Worm (Caenorhabditis elegans) whole organism, L1 larva: ENCODE measurements around the gene Y48E1C.4.

Source experiments
- lin-15B ChIP-seq: fragments of 150-350 bp; sonication (generic microtip); optimal IDR thresholded peaks from 3 replicates; lab custom pipeline; 2014; ENCODE audit warnings: missing biosample characterization, missing genetic modification characterization
- nhr-11 ChIP-seq: fragments of 150-350 bp; optimal IDR thresholded peaks from 2 replicates; lab custom pipeline; 2014; ENCODE audit warnings: missing biosample characterization, missing genetic modification characterization
- nhr-76 ChIP-seq: sonication (generic microtip); optimal IDR thresholded peaks from 2 replicates; lab custom pipeline; 2017; ENCODE audit warnings: missing biosample characterization, missing genetic modification characterization
- pqm-1 ChIP-seq: sonication (generic microtip); optimal IDR thresholded peaks from 3 replicates; lab custom pipeline; 2017; ENCODE audit warnings: missing biosample characterization, missing genetic modification characterization
- unc-130 ChIP-seq: fragments of 150-350 bp; optimal IDR thresholded peaks from 2 replicates; lab custom pipeline; 2017; ENCODE audit warnings: missing biosample characterization, missing genetic modification characterization, inconsistent platforms
- ztf-4 ChIP-seq: fragments of 150-350 bp; optimal IDR thresholded peaks from 2 replicates; lab custom pipeline; 2014; ENCODE audit warnings: missing biosample characterization, missing genetic modification characterization

DNA sequence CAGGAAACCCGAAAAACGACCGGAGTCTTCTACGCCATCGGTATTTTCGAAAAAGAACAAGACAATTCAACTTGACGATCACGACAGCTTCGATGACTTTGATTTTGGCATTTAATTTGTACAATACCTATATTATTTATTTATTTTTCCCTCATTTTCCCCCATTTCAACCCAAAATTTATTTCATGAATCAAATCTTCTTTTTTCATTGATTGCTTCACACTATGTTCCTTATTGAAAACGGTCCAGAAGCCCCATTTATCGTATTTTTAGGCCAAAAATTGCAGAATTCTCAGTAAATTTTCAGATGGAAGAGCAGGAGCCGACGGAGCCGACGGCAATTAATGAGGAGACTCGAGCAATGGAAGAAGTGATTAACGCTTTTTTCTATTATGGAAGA is 12.4 kb downstream of the Y48E1C.4 start, which contains the start of gene Y48E1C.2:
- no peak for TF ChIP-seq ztf-4 (tag; lab: Kevin White, UChicago)
- no peak for TF ChIP-seq unc-130 (tag; lab: Kevin White, UChicago)
- no peak for TF ChIP-seq lin-15B (tag; lab: Kevin White, UChicago)
- no peak for TF ChIP-seq nhr-76 (tag; lab: Kevin White, UChicago)
- no peak for TF ChIP-seq pqm-1
- TF ChIP-seq nhr-11, result no peak
